Worm (Caenorhabditis elegans): ENCODE results near the gene rpl-23.

ce11 chrIII:5675384-5675984 is 30.4 kb downstream of the rpl-23 start:
- TF ChIP-seq snpc-4 (tag; optimal IDR thresholded peaks at IDR 0.05) (no peak), nhr-77 (tag; optimal IDR thresholded peaks at IDR 0.05) (no peak)
